Worm (Caenorhabditis elegans) whole organism, young adult: ENCODE data around the gene Y61A9LA.10.

ENCODE experiments used
- F10E7.11 ChIP-seq: sonication (generic microtip); optimal IDR thresholded peaks from 2 replicates; lab custom pipeline; 2017; ENCODE audit warnings: mild to moderate bottlenecking, missing genetic modification characterization, moderate library complexity, missing compliant biosample characterization
- F33H1.4 ChIP-seq: fragments of 200-800 bp; sonication (Bioruptor generic); IDR thresholded peaks from 2 replicates; pipeline ENCODE4 v1.3.6; 2022; ENCODE audit warnings: missing genetic modification reagents, missing genetic modification characterization, missing compliant biosample characterization
- F52B5.7 ChIP-seq: sonication (generic microtip); optimal IDR thresholded peaks from 2 replicates; lab custom pipeline; 2016; ENCODE audit warnings: mild to moderate bottlenecking, missing genetic modification characterization, missing compliant biosample characterization
- F57C9.4 ChIP-seq: sonication (generic microtip); optimal IDR thresholded peaks from 2 replicates; lab custom pipeline; 2017; ENCODE audit warnings: mild to moderate bottlenecking, missing genetic modification characterization, missing compliant biosample characterization
- K12H6.12 ChIP-seq: fragments of 200-800 bp; sonication (Bioruptor generic); optimal IDR thresholded peaks from 2 replicates; lab custom pipeline; 2018; ENCODE audit warnings: mild to moderate bottlenecking, missing genetic modification characterization, missing compliant biosample characterization
- T07F8.4 ChIP-seq: sonication (generic microtip); optimal IDR thresholded peaks from 2 replicates; lab custom pipeline; 2016; ENCODE audit warnings: mild to moderate bottlenecking, missing genetic modification characterization, moderate library complexity, missing compliant biosample characterization
- T26A5.8 ChIP-seq: sonication (generic microtip); optimal IDR thresholded peaks from 2 replicates; lab custom pipeline; 2016; ENCODE audit warnings: missing genetic modification characterization, missing compliant biosample characterization
- Y79H2A.3 ChIP-seq: fragments of 200-800 bp; sonication (Bioruptor generic); conservative IDR thresholded peaks from 2 replicates; pipeline ENCODE4 v1.3.6; 2022; ENCODE audit warnings: missing genetic modification reagents, missing genetic modification characterization, missing compliant biosample characterization
- ama-1 ChIP-seq, 3 experiments: fragments of 150-350 bp in 1 of 3; sonication (generic microtip) in 2 of 3; optimal IDR thresholded peaks; 2 replicates each; lab custom pipeline; 2014 to 2018; ENCODE audit warnings: missing biosample characterization in 2 of 3, missing genetic modification characterization in 2 of 3, missing genetic modification reagents in 2 of 3
- aptf-3 ChIP-seq: fragments of 200-800 bp; sonication (Bioruptor generic); IDR thresholded peaks from 2 replicates; pipeline ENCODE4 v1.3.6; 2022; ENCODE audit warnings: missing genetic modification characterization, missing compliant biosample characterization
- athp-1 ChIP-seq: sonication (generic microtip); optimal IDR thresholded peaks from 2 replicates; lab custom pipeline; 2017; ENCODE audit warnings: mild to moderate bottlenecking, missing genetic modification characterization, missing compliant biosample characterization
- attf-6 ChIP-seq: fragments of 200-800 bp; sonication (Bioruptor generic); IDR thresholded peaks from 2 replicates; pipeline ENCODE4 v1.3.6; 2022; ENCODE audit warnings: missing genetic modification reagents, missing genetic modification characterization, missing compliant biosample characterization
- ccch-3 ChIP-seq: fragments of 200-800 bp; sonication (Bioruptor generic); optimal IDR thresholded peaks from 2 replicates; lab custom pipeline; 2018; ENCODE audit warnings: mild to moderate bottlenecking, missing genetic modification characterization, missing compliant biosample characterization
- cebp-1 ChIP-seq, 2 experiments: fragments of 200-800 bp in 1 of 2; sonication (Bioruptor generic) in 1 of 2; sonication (generic microtip) in 1 of 2; IDR thresholded peaks in 1 of 2; optimal IDR thresholded peaks in 1 of 2; 2 replicates each; pipeline versions ENCODE4 v1.3.6 to Lab custom; 2017 to 2022; ENCODE audit warnings: missing compliant biosample characterization in 2 of 2, missing genetic modification characterization in 2 of 2, mild to moderate bottlenecking in 1 of 2, missing genetic modification reagents in 1 of 2, moderate library complexity in 1 of 2
- die-1 ChIP-seq: sonication (generic microtip); optimal IDR thresholded peaks from 2 replicates; lab custom pipeline; 2016; ENCODE audit warnings: missing genotype, mild to moderate bottlenecking, missing genetic modification characterization, missing compliant biosample characterization
- dox-1 ChIP-seq: fragments of 200-800 bp; sonication (Bioruptor generic); IDR thresholded peaks from 2 replicates; pipeline ENCODE4 v1.3.6; 2022; ENCODE audit warnings: missing genetic modification reagents, missing genetic modification characterization, missing compliant biosample characterization
- dpff-1 ChIP-seq: sonication (generic microtip); optimal IDR thresholded peaks from 2 replicates; lab custom pipeline; 2017; ENCODE audit warnings: mild to moderate bottlenecking, missing genetic modification characterization, missing compliant biosample characterization
- dpl-1 ChIP-seq: fragments of 150-350 bp; optimal IDR thresholded peaks from 2 replicates; lab custom pipeline; 2014; ENCODE audit warnings: missing biosample characterization, missing genetic modification reagents, missing genetic modification characterization
- efl-1 ChIP-seq: fragments of 150-350 bp; optimal IDR thresholded peaks from 2 replicates; lab custom pipeline; 2014; ENCODE audit warnings: missing biosample characterization, missing genetic modification reagents, missing genetic modification characterization
- fkh-3 ChIP-seq: sonication (generic microtip); optimal IDR thresholded peaks from 2 replicates; lab custom pipeline; 2016; ENCODE audit warnings: mild to moderate bottlenecking, missing genetic modification characterization, missing compliant biosample characterization
- gei-17 ChIP-seq: fragments of 200-800 bp; sonication (Bioruptor generic); optimal IDR thresholded peaks from 2 replicates; lab custom pipeline; 2018; ENCODE audit warnings: mild to moderate bottlenecking, missing genetic modification characterization, missing compliant biosample characterization
- hmg-1.2 ChIP-seq: fragments of 200-800 bp; sonication (Bioruptor generic); IDR thresholded peaks from 2 replicates; pipeline ENCODE4 v1.3.6; 2022; ENCODE audit warnings: missing genetic modification reagents, missing genetic modification characterization, missing compliant biosample characterization
- hsf-1 ChIP-seq: fragments of 200-800 bp; sonication (Bioruptor generic); IDR thresholded peaks from 2 replicates; pipeline ENCODE4 v1.3.6; 2022; ENCODE audit warnings: missing genetic modification reagents, missing genetic modification characterization, missing compliant biosample characterization
- let-607 ChIP-seq, 2 experiments: fragments of 200-800 bp in 1 of 2; sonication (Bioruptor generic) in 1 of 2; sonication (generic microtip) in 1 of 2; optimal IDR thresholded peaks; 2 replicates each; lab custom pipeline; 2016 to 2018; ENCODE audit warnings: mild to moderate bottlenecking in 2 of 2, missing compliant biosample characterization in 2 of 2, missing genetic modification characterization in 2 of 2, moderate library complexity in 2 of 2, missing genotype in 1 of 2
- lin-35 ChIP-seq, 3 experiments: fragments of 150-350 bp in 2 of 3; sonication (generic microtip) in 1 of 3; optimal IDR thresholded peaks; 2 replicates each; lab custom pipeline; 2014 to 2018; ENCODE audit warnings: missing biosample characterization in 3 of 3, missing genetic modification characterization in 3 of 3, missing genetic modification reagents in 3 of 3
- lin-40 ChIP-seq: sonication (generic microtip); optimal IDR thresholded peaks from 2 replicates; lab custom pipeline; 2016; ENCODE audit warnings: missing genetic modification characterization, mild to moderate bottlenecking, missing compliant biosample characterization, missing genotype, missing genetic modification reagents
- lin-54 ChIP-seq: fragments of 200-800 bp; sonication (Bioruptor generic); optimal IDR thresholded peaks from 2 replicates; lab custom pipeline; 2018; ENCODE audit warnings: mild to moderate bottlenecking, missing genetic modification characterization, missing compliant biosample characterization
- lsl-1 ChIP-seq: fragments of 200-800 bp; sonication (Bioruptor generic); optimal IDR thresholded peaks from 2 replicates; lab custom pipeline; 2018; ENCODE audit warnings: mild to moderate bottlenecking, missing genetic modification characterization, moderate library complexity, missing compliant biosample characterization
- madf-10 ChIP-seq: sonication (generic microtip); optimal IDR thresholded peaks from 2 replicates; lab custom pipeline; 2016; ENCODE audit warnings: mild to moderate bottlenecking, missing genetic modification characterization, missing compliant biosample characterization
- madf-6 ChIP-seq: fragments of 200-800 bp; sonication (Bioruptor generic); IDR thresholded peaks from 2 replicates; pipeline ENCODE4 v1.3.6; 2022; ENCODE audit warnings: missing genetic modification reagents, missing genetic modification characterization, missing compliant biosample characterization
- madf-8 ChIP-seq: fragments of 200-800 bp; sonication (Bioruptor generic); conservative IDR thresholded peaks from 2 replicates; pipeline ENCODE4 v1.3.6; 2022; ENCODE audit warnings: missing genetic modification reagents, missing genetic modification characterization, missing compliant biosample characterization
- mcd-1 ChIP-seq: fragments of 200-800 bp; sonication (Bioruptor generic); IDR thresholded peaks from 2 replicates; pipeline ENCODE4 v1.3.6; 2022; ENCODE audit warnings: missing genetic modification reagents, missing genetic modification characterization, missing compliant biosample characterization
- mxl-1 ChIP-seq: sonication (generic microtip); optimal IDR thresholded peaks from 2 replicates; lab custom pipeline; 2016; ENCODE audit warnings: missing genetic modification characterization, missing compliant biosample characterization
- nhr-80 ChIP-seq: sonication (generic microtip); optimal IDR thresholded peaks from 2 replicates; lab custom pipeline; 2016; ENCODE audit warnings: missing genetic modification characterization, missing compliant biosample characterization
- pha-4 ChIP-seq: fragments of 150-350 bp; sonication (generic microtip); optimal IDR thresholded peaks from 2 replicates; lab custom pipeline; 2014; ENCODE audit warnings: missing biosample characterization, missing genetic modification reagents, missing genetic modification characterization
- repo-1 ChIP-seq: sonication (generic microtip); optimal IDR thresholded peaks from 2 replicates; lab custom pipeline; 2017; ENCODE audit warnings: mild to moderate bottlenecking, missing genetic modification characterization, missing compliant biosample characterization
- snpc-1.1 ChIP-seq: sonication (generic microtip); optimal IDR thresholded peaks from 2 replicates; lab custom pipeline; 2017; ENCODE audit warnings: missing genetic modification characterization, mild to moderate bottlenecking, missing compliant biosample characterization, antibody characterized with exemption, moderate library complexity, missing genotype, missing genetic modification reagents; ENCODE audit not compliant: insufficient read depth
- snpc-1.3 ChIP-seq: sonication (generic microtip); optimal IDR thresholded peaks from 2 replicates; lab custom pipeline; 2017; ENCODE audit warnings: missing genetic modification characterization, mild to moderate bottlenecking, missing compliant biosample characterization, antibody characterized with exemption, moderate library complexity, missing genotype, missing genetic modification reagents; ENCODE audit not compliant: insufficient read depth
- snpc-4 ChIP-seq, 5 experiments: fragments of 150-350 bp in 1 of 5; sonication (generic microtip) in 4 of 5; optimal IDR thresholded peaks; 2 replicates each; lab custom pipeline; 2014 to 2018; ENCODE audit warnings: missing genetic modification characterization in 5 of 5, missing biosample characterization in 3 of 5, antibody characterized with exemption in 2 of 5, mild to moderate bottlenecking in 2 of 5, missing compliant biosample characterization in 2 of 5, missing genotype in 2 of 5, moderate library complexity in 2 of 5, missing genetic modification reagents in 1 of 5
- tbp1 ChIP-seq: fragments of 200-800 bp; sonication (Bioruptor generic); optimal IDR thresholded peaks from 2 replicates; lab custom pipeline; 2018; ENCODE audit warnings: mild to moderate bottlenecking, missing genetic modification characterization, missing compliant biosample characterization
- tbx-9 ChIP-seq: sonication (generic microtip); optimal IDR thresholded peaks from 2 replicates; lab custom pipeline; 2016; ENCODE audit warnings: borderline replicate concordance, missing genetic modification characterization, inconsistent platforms, missing compliant biosample characterization
- tlf-1 ChIP-seq: fragments of 200-800 bp; sonication (Bioruptor generic); optimal IDR thresholded peaks from 2 replicates; lab custom pipeline; 2018; ENCODE audit warnings: mild to moderate bottlenecking, missing genetic modification characterization, missing compliant biosample characterization
- unc-130 ChIP-seq: sonication (generic microtip); optimal IDR thresholded peaks from 2 replicates; lab custom pipeline; 2016; ENCODE audit warnings: missing genetic modification reagents, missing genetic modification characterization, missing compliant biosample characterization
- xnd-1 ChIP-seq: sonication (generic microtip); optimal IDR thresholded peaks from 2 replicates; lab custom pipeline; 2016; ENCODE audit warnings: missing genotype, missing genetic modification reagents, missing genetic modification characterization, missing compliant biosample characterization
- zim-3 ChIP-seq: sonication (generic microtip); optimal IDR thresholded peaks from 2 replicates; lab custom pipeline; 2017; ENCODE audit warnings: mild to moderate bottlenecking, missing genetic modification characterization, moderate library complexity, missing compliant biosample characterization
- ztf-18 ChIP-seq: sonication (generic microtip); optimal IDR thresholded peaks from 2 replicates; lab custom pipeline; 2016; ENCODE audit warnings: missing genotype, mild to moderate bottlenecking, missing genetic modification characterization, missing compliant biosample characterization
- ztf-3 ChIP-seq: fragments of 200-800 bp; sonication (Bioruptor generic); optimal IDR thresholded peaks from 2 replicates; lab custom pipeline; 2018; ENCODE audit warnings: mild to moderate bottlenecking, missing genetic modification characterization, missing compliant biosample characterization

Y61A9LA.10 gene

DNA sequence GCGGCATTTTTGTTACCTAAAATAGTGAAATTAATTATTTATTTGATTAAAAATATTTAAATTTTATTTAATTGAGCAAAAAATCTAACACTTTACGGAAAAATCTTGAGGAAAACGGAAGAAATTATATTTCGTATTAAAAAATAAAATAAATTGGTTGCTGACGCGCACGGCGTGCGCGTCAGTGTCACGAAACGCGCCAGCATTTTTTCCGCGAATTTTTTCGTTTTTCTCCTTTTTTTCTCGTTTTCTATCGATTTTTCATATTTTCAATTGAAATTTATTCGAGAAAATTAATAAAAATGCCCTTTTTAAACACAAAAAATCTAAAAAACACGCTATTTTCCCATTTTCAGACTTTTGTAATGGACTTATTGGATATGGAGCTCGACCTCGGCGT, at the start of gene Y61A9LA.10, which contains the start of gene F54D11.4:
TSS of gene Y61A9LA.10 (minus strand) at position 16 of the 400 bp plus-strand sequence.
TSS of gene F54D11.4 (plus strand) at position 350 of the 400 bp plus-strand sequence.
- no peak for TF ChIP-seq tlf-1
- TF ChIP-seq lsl-1 (GFP tag; lab: Kevin White, UChicago) = peak; percentile 49
- peak; percentile 46 for TF ChIP-seq lin-40 (tag; lab: Kevin White, UChicago)
- TF ChIP-seq snpc-1.1 = no peak
- no peak for TF ChIP-seq unc-130 (GFP tag; lab: Kevin White, UChicago)
- TF ChIP-seq dox-1 (GFP tag; lab: Robert Waterston, UW) = no peak
- peak; percentile 44 for TF ChIP-seq dpl-1 (GFP tag; lab: Kevin White, UChicago)
- no peak for TF ChIP-seq K12H6.12
- no peak for TF ChIP-seq snpc-4 (GFP tag; optimal IDR thresholded peaks at IDR 0.05; lab: Kevin White, UChicago)
- peak in 1 of 4 experiments; percentile 44 for TF ChIP-seq snpc-4 (tag; optimal IDR thresholded peaks at IDR 0.05; lab: Kevin White, UChicago)
- TF ChIP-seq athp-1 (tag; lab: Kevin White, UChicago) = no peak
- TF ChIP-seq F33H1.4 (GFP tag; lab: Robert Waterston, UW) = peak; percentile 45; the same call in 1 of the 2 replicates
- peak; percentile 42 for TF ChIP-seq xnd-1 (tag; lab: Kevin White, UChicago)
- TF ChIP-seq F57C9.4 (tag; lab: Kevin White, UChicago) = no peak
- TF ChIP-seq lin-35 (GFP tag; optimal IDR thresholded peaks at IDR 0.05; lab: Kevin White, UChicago) = peak in 1 of 3 experiments; percentile 73
- TF ChIP-seq F52B5.7 (tag; lab: Kevin White, UChicago) = no peak
- no peak for TF ChIP-seq die-1 (tag; lab: Kevin White, UChicago)
- no peak for TF ChIP-seq dpff-1
- TF ChIP-seq T07F8.4 (tag; lab: Kevin White, UChicago) = no peak
- TF ChIP-seq nhr-80 (tag; lab: Kevin White, UChicago) = no peak
- no peak for TF ChIP-seq hsf-1 (GFP tag; lab: Robert Waterston, UW)
- TF ChIP-seq efl-1 = peak; percentile 67
- TF ChIP-seq ccch-3 (GFP tag; lab: Kevin White, UChicago) = no peak
- no peak for TF ChIP-seq pha-4 (tag; lab: Kevin White, UChicago)
- peak; percentile 80 for TF ChIP-seq madf-6 (GFP tag; lab: Robert Waterston, UW)
- TF ChIP-seq madf-10 (tag; lab: Kevin White, UChicago) = no peak
- TF ChIP-seq zim-3 (tag; lab: Kevin White, UChicago) = no peak
- TF ChIP-seq ztf-18 (tag; lab: Kevin White, UChicago) = peak; percentile 93
- TF ChIP-seq mxl-1 = no peak
- TF ChIP-seq lin-54 (GFP tag; lab: Kevin White, UChicago) = peak; percentile 47
- TF ChIP-seq ama-1 (optimal IDR thresholded peaks at IDR 0.05; lab: Kevin White, UChicago) = no peak
- TF ChIP-seq ama-1 (GFP tag; optimal IDR thresholded peaks at IDR 0.05; lab: Kevin White, UChicago) = no peak
- TF ChIP-seq tbp1 (GFP tag; lab: Kevin White, UChicago) = no peak
- TF ChIP-seq F10E7.11 (tag; lab: Kevin White, UChicago) = no peak
- no peak for TF ChIP-seq let-607 (tag; optimal IDR thresholded peaks at IDR 0.05; lab: Kevin White, UChicago)
- peak; percentile 66 for TF ChIP-seq mcd-1
- TF ChIP-seq madf-8 (GFP tag; lab: Robert Waterston, UW) = no peak; the same call in 1 of the 2 replicates
- 0 out of 2 replicates have a peak, but pooled peaks have one; percentile 9 for TF ChIP-seq hmg-1.2
- TF ChIP-seq aptf-3 (GFP tag; lab: Robert Waterston, UW) = no peak
- TF ChIP-seq cebp-1 (GFP tag; IDR thresholded peaks at IDR 0.05; lab: Robert Waterston, UW) = no peak
- TF ChIP-seq cebp-1 (tag; optimal IDR thresholded peaks at IDR 0.05; lab: Kevin White, UChicago) = peak; percentile 57
- TF ChIP-seq ztf-3 (GFP tag; lab: Kevin White, UChicago) = no peak
- TF ChIP-seq snpc-1.3 (tag; lab: Kevin White, UChicago) = peak; percentile 40
- no peak for TF ChIP-seq tbx-9
- TF ChIP-seq T26A5.8 (tag; lab: Kevin White, UChicago) = no peak
- TF ChIP-seq Y79H2A.3 = no peak
- TF ChIP-seq fkh-3 (tag; lab: Kevin White, UChicago) = no peak
- peak; percentile 1 for TF ChIP-seq repo-1
- no peak for TF ChIP-seq gei-17 (GFP tag; lab: Kevin White, UChicago)
- TF ChIP-seq attf-6 (GFP tag; lab: Robert Waterston, UW) = no peak
